Worm (Caenorhabditis elegans) whole organism, L2 larva: Measurements from ENCODE around the gene mdf-1.
A peak's percentile ranks its signal among the peaks of the same experiment; 100 is the strongest.

Experiments used
- C34F6.9 ChIP-seq: fragments of 150-350 bp; optimal IDR thresholded peaks from 2 replicates; lab custom pipeline; 2014; ENCODE audit warnings: missing biosample characterization, missing genetic modification characterization
- R02D3.7 ChIP-seq: fragments of 150-350 bp; optimal IDR thresholded peaks from 2 replicates; lab custom pipeline; 2014; ENCODE audit warnings: missing biosample characterization, missing genetic modification characterization
- Y55F3AM.14 ChIP-seq: fragments of 200-800 bp; sonication (Bioruptor generic); optimal IDR thresholded peaks from 2 replicates; lab custom pipeline; 2018; ENCODE audit warnings: mild to moderate bottlenecking, missing genetic modification characterization, missing compliant biosample characterization
- ZK546.5 ChIP-seq: sonication (generic microtip); optimal IDR thresholded peaks from 2 replicates; lab custom pipeline; 2017; ENCODE audit warnings: missing biosample characterization, missing genetic modification characterization
- aly-2 ChIP-seq: fragments of 150-350 bp; optimal IDR thresholded peaks from 2 replicates; lab custom pipeline; 2014; ENCODE audit warnings: missing biosample characterization, missing genetic modification characterization
- blmp-1 ChIP-seq: sonication (generic microtip); optimal IDR thresholded peaks from 2 replicates; lab custom pipeline; 2017; ENCODE audit warnings: missing genetic modification characterization, mild to moderate bottlenecking, missing compliant biosample characterization, antibody characterized with exemption, moderate library complexity; ENCODE audit not compliant: insufficient read depth
- dmd-4 ChIP-seq: sonication (generic microtip); optimal IDR thresholded peaks from 2 replicates; lab custom pipeline; 2017; ENCODE audit warnings: missing biosample characterization, missing genetic modification characterization
- elt-1 ChIP-seq: fragments of 150-350 bp; optimal IDR thresholded peaks from 2 replicates; lab custom pipeline; 2014; ENCODE audit warnings: missing biosample characterization, missing genetic modification characterization
- elt-3 ChIP-seq: sonication (generic microtip); optimal IDR thresholded peaks from 2 replicates; lab custom pipeline; 2017; ENCODE audit warnings: missing biosample characterization, missing genetic modification characterization
- fos-1 ChIP-seq: fragments of 150-350 bp; optimal IDR thresholded peaks from 2 replicates; lab custom pipeline; 2014; ENCODE audit warnings: missing biosample characterization, missing genetic modification characterization
- gmeb-1 ChIP-seq: fragments of 150-350 bp; optimal IDR thresholded peaks from 2 replicates; lab custom pipeline; 2014; ENCODE audit warnings: missing biosample characterization, missing genetic modification characterization
- lin-11 ChIP-seq: fragments of 150-350 bp; sonication (generic microtip); optimal IDR thresholded peaks from 2 replicates; lab custom pipeline; 2014; ENCODE audit warnings: missing biosample characterization, missing genetic modification characterization, inconsistent platforms, mixed read lengths
- lsy-2 ChIP-seq, 2 experiments: fragments of 150-350 bp in 1 of 2; sonication (generic microtip) in 1 of 2; optimal IDR thresholded peaks; 2 replicates each; lab custom pipeline; 2014 to 2017; ENCODE audit warnings: missing biosample characterization in 2 of 2, missing genetic modification characterization in 2 of 2
- mab-5 ChIP-seq: fragments of 150-350 bp; optimal IDR thresholded peaks from 2 replicates; lab custom pipeline; 2014; ENCODE audit warnings: missing biosample characterization, missing genetic modification characterization
- mbf-1 ChIP-seq: sonication (generic microtip); optimal IDR thresholded peaks from 2 replicates; lab custom pipeline; 2017; ENCODE audit warnings: missing biosample characterization, missing genetic modification characterization
- nhr-10 ChIP-seq: sonication (generic microtip); optimal IDR thresholded peaks from 2 replicates; lab custom pipeline; 2017; ENCODE audit warnings: missing biosample characterization, missing genetic modification characterization
- nhr-11 ChIP-seq: fragments of 150-350 bp; optimal IDR thresholded peaks from 2 replicates; lab custom pipeline; 2014; ENCODE audit warnings: missing biosample characterization, missing genetic modification characterization
- nhr-12 ChIP-seq: fragments of 150-350 bp; optimal IDR thresholded peaks from 2 replicates; lab custom pipeline; 2014; ENCODE audit warnings: missing biosample characterization, missing genetic modification characterization
- nhr-77 ChIP-seq: fragments of 150-350 bp; optimal IDR thresholded peaks from 2 replicates; lab custom pipeline; 2014; ENCODE audit warnings: missing biosample characterization, missing genetic modification characterization
- peb-1 ChIP-seq: fragments of 150-350 bp; optimal IDR thresholded peaks from 2 replicates; lab custom pipeline; 2014; ENCODE audit warnings: missing biosample characterization, missing genetic modification characterization
- skn-1 ChIP-seq: sonication (generic microtip); optimal IDR thresholded peaks from 2 replicates; lab custom pipeline; 2017; ENCODE audit warnings: missing biosample characterization, missing genetic modification characterization
- sma-9 ChIP-seq, 2 experiments: fragments of 150-350 bp in 1 of 2; sonication (generic microtip) in 1 of 2; optimal IDR thresholded peaks; 2 replicates each; lab custom pipeline; 2014 to 2016; ENCODE audit warnings: missing genetic modification characterization in 2 of 2, mild to moderate bottlenecking in 1 of 2, missing biosample characterization in 1 of 2, missing compliant biosample characterization in 1 of 2, missing genetic modification reagents in 1 of 2, moderate library complexity in 1 of 2
- unc-55 ChIP-seq: fragments of 150-350 bp; sonication (generic microtip); optimal IDR thresholded peaks from 3 replicates; lab custom pipeline; 2014; ENCODE audit warnings: missing biosample characterization, missing genetic modification reagents, missing genetic modification characterization
- zag-1 ChIP-seq: fragments of 150-350 bp; optimal IDR thresholded peaks from 2 replicates; lab custom pipeline; 2014; ENCODE audit warnings: missing biosample characterization, missing genetic modification characterization
- ztf-1 ChIP-seq: fragments of 200-800 bp; sonication (Bioruptor generic); conservative IDR thresholded peaks from 2 replicates; pipeline ENCODE4 v1.3.6; 2022; ENCODE audit warnings: missing genetic modification characterization, missing compliant biosample characterization
- ztf-11 ChIP-seq: sonication (generic microtip); optimal IDR thresholded peaks from 2 replicates; lab custom pipeline; 2017; ENCODE audit warnings: missing biosample characterization, missing genetic modification characterization

The mdf-1 gene

DNA sequence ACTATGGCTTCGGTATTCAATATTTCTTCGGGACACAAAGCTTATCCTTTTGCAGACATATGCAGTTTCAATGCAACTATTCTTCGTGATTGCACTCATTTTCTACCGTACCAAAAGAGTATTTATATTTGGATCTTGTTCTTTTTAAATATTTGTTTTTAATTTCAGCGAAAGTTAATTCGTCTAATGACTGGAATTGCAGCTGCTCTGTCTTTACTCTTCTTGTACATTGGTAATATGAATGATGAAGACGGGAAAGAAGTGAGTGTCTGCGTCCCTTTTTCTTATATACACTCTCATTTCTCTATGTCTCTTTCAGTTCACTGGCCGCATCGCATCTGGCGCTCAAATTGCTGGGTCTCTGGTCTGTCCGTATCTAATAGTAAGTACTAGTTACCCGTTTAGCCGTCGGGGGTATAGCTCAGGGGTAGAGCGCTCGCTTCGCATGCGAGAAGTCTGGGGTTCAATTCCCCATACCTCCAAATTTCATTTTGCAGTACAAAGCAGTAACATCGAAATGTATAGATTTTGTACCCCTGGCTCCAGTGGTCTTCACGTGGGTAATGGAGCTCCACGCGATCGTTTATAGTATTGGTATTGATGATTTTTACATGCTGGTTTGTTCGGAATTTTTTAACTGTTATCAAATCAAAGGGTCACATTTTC is 40.7 kb downstream of the mdf-1 start (continued):
- TF ChIP-seq lin-11 (tag; lab: Kevin White, UChicago) (peak; percentile 51), elt-1 (tag; lab: Kevin White, UChicago) (no peak), mab-5 (tag; lab: Kevin White, UChicago) (no peak), gmeb-1 (peak; percentile 66), nhr-11 (tag; lab: Kevin White, UChicago) (no peak), ztf-1 (GFP tag; lab: Robert Waterston, UW) (no peak), C34F6.9 (tag; lab: Kevin White, UChicago) (peak; percentile 53), ZK546.5 (no peak), ztf-11 (no peak), nhr-10 (peak; percentile 4), blmp-1 (no peak), fos-1 (tag; lab: Kevin White, UChicago) (peak; percentile 44), aly-2 (tag; lab: Kevin White, UChicago) (no peak), lsy-2 (tag; optimal IDR thresholded peaks at IDR 0.05; lab: Kevin White, UChicago) (peak; percentile 54 to 56), dmd-4 (tag; lab: Kevin White, UChicago) (no peak), R02D3.7 (tag; lab: Kevin White, UChicago) (no peak), nhr-77 (tag; lab: Kevin White, UChicago) (no peak), sma-9 (GFP tag; optimal IDR thresholded peaks at IDR 0.05; lab: Kevin White, UChicago) (peak; percentile 59), sma-9 (tag; optimal IDR thresholded peaks at IDR 0.05; lab: Kevin White, UChicago) (no peak), unc-55 (no peak), nhr-12 (tag; lab: Kevin White, UChicago) (no peak)

DNA sequence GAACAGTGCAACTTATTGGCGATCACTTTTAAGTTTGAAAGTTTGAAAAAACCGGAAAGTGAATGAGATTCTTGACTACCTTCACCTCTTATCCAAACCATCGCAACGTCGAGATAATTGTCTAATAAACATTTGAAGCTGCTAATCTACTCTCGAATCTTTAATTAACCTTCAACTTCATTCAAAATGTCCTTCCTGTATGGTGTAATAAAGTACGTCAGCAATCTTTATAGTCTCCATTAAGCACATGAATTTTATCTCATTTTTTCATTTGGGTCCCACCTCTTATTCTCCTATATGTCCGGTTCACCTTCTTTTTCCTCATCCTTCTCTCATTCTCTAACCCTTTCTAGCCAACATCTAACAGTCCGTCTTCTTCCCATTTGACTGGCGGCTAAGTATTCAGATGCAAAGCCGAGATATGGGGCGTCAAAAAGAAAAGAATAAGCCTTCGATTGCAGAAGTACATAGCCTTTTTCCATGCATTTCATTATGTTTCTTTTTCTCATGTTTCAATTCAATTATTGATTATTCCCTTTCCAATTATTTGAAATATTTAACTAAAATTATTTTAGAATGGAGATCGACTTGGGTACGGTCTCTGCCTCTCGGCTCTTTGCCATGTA is 43.1 kb downstream of the mdf-1 start, which contains the start of gene swt-5:
Gene swt-5 (plus strand): TSS at position 576 of the 626 bp plus-strand sequence.
- TF ChIP-seq skn-1 (tag; lab: Kevin White, UChicago) (no peak), nhr-77 (tag; lab: Kevin White, UChicago) (no peak)

DNA sequence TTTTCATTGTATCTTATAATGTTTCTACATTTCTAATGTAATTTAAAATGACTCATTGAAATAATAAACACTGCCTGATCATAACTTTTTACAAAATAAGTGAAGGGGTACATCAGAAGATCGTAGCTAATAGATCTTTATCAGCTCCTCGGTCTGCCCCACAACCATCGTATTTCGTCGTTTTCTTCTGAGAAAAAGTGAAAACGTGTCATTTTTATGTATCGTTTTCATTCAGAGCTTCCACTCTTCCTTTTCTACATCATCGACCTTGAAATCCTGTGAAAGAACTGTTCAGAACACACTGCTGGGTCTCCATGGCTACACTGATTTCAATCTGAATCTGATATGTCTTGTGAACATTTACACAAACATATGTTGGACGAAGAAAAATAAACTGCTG is 44.7 kb downstream of the mdf-1 start:
- TF ChIP-seq lsy-2 (tag; optimal IDR thresholded peaks at IDR 0.05; lab: Kevin White, UChicago) (no peak), blmp-1 (peak; percentile 42)
- TF ChIP-seq, all 48 proteins: peak for 1

DNA sequence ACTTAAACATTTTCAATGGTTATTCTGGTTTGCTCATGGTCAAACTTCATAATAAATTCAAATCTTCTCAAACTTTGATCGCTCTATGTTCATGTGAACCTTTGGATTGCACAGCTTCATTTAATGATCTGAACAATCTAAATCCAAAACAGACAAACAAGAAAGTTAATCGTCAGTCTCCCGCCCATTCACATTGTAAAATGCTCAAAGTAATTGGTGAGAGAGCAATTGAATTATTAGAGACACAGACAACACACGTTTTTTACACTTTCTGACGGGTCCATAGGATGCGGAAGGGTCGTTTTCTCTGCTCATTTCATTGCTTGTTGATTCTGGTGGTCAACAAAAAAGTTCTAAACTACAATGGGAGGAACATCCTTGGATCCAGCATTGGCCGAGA is 47.3 kb downstream of the mdf-1 start, which contains the start of gene gsnl-1:
Gene gsnl-1 (plus strand): TSS at position 301 of the 400 bp plus-strand sequence.
- TF ChIP-seq Y55F3AM.14 (GFP tag; lab: Kevin White, UChicago) (no peak), ztf-11 (no peak), peb-1 (no peak), elt-3 (tag; lab: Kevin White, UChicago) (no peak), blmp-1 (no peak), mbf-1 (no peak), zag-1 (tag; lab: Kevin White, UChicago) (no peak)
- TF ChIP-seq, all 48 proteins: peak for 0

DNA sequence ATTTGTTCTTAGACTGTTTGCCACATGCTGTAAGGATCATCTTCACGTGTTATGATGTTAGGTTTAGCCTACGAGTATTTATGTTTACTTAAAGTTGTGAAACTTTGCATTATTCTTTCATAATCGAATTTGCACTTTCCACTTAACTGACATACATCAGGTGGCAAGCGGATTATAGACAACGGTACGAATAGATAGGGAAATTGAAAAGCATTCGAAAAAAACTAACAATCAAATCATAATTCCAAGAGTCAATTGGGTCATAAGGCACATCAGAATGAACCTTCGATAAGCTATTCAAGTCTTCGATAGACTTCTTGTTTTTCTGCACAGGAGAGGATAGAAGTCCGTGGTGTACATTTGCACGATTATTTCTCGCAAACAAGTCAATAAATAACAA is 51.6 kb downstream of the mdf-1 start:
- TF ChIP-seq sma-9 (GFP tag; optimal IDR thresholded peaks at IDR 0.05; lab: Kevin White, UChicago) (peak; percentile 44), sma-9 (tag; optimal IDR thresholded peaks at IDR 0.05; lab: Kevin White, UChicago) (no peak), skn-1 (tag; lab: Kevin White, UChicago) (no peak), fos-1 (tag; lab: Kevin White, UChicago) (peak; percentile 27)
